Worm (Caenorhabditis elegans) whole organism, dauer: ENCODE results near the gene zmp-1.

Experiments
- unc-62 ChIP-seq: sonication (generic microtip); optimal IDR thresholded peaks from 2 replicates; lab custom pipeline; 2017; ENCODE audit warnings: missing biosample characterization, missing genetic modification reagents, missing genetic modification characterization

zmp-1 gene

DNA sequence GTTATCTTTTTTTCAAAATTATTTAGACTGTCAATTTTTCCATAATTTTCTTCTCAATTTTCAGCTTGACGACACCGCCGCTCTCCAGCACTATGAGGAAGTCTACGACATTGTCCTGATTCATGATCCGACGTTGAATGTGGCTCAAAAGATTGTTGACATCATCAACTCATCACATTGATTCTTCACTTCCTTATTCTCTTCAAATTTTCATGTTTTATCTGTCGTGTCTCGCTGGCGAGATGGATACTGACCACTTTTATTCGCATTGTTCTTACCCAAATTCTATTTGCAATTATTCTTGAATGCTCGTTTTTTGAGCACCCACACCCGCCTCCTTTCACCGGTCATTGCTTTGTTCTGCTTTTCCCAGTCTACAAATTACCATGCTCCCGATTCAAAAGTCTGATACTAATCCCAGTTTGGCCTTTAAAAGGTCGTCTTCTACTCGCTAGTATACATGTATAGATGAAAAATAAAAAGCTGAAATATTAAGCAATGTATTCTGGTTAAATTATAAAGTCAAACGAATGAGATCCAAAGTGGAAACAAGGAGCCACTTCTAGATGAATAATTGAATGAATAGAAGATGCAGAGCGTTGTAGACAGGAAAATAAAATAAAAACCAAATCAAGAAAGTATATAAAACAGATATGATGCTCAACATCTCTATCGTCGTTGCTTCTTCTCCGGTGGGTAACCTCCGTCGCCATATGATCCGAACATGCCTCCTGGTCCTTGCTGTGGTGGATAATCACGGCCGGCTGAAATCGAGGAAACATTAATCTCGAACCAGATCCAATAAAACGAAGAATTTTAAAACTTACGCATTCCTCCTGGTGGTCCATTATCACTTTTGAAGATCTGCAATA is 20.5 kb upstream of the zmp-1 start:
- TF ChIP-seq unc-62 (GFP tag; lab: Kevin White, UChicago): no peak

DNA sequence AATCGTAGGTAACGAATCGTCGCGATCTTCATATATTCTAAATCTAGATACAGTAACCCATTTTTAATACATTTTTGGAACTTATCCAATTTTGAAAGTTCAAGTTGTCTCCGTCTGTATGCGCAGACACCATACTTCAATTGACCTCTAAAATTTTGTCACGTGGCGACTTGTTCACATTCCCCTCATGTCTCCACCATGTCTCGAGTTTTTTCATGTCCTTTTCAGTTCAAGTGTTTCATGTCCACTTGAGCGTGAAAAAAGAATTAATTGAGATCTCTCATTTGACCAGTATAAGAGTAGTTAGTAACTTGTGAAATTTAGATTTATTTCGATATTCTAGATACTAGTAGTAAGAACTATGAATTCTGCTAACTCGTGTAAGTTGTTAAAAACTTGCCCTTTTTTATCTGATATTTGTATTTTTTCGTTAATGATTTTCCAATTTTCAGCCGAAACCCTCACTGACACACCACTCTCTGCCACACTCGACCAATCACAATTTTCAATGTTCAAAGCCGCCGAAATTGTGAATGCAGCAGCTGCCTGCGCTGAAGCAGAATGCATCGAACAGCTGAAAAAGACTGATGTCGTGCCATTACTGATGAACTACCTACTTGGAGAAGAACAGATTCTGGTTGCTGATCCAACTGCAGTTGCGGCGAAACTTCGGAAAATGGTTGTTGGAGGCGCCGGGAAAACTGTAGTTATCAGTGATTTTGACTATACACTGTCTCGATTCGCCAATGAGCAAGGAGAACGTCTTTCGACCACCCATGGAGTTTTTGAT is 19.0 kb upstream of the zmp-1 start:
- TF ChIP-seq unc-62 (GFP tag; lab: Kevin White, UChicago): no peak

ce11 chrIII:5950756-5951345 is 18.1 kb upstream of the zmp-1 start:
- TF ChIP-seq unc-62 (GFP tag; lab: Kevin White, UChicago): no peak

DNA sequence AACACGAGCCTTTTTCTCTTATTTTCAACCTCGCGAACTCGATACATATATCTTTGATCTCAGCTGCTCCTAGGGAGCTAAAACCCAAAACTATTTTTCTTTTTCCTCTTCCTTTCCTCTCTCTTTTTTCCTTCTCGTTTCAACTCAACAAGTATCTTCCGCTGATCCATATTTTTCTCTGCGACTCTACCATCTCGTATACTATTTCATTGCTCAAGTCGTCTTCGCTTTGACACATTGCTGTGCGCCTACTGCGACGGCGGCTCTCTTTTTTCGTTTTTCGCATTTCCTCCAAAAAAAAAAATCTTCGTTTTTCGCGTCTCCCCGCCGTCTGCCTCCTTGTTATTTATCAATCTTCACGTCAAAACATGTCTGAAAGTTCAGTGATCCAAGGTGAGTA is 17.1 kb upstream of the zmp-1 start:
- TF ChIP-seq unc-62 (GFP tag; lab: Kevin White, UChicago): no peak

DNA sequence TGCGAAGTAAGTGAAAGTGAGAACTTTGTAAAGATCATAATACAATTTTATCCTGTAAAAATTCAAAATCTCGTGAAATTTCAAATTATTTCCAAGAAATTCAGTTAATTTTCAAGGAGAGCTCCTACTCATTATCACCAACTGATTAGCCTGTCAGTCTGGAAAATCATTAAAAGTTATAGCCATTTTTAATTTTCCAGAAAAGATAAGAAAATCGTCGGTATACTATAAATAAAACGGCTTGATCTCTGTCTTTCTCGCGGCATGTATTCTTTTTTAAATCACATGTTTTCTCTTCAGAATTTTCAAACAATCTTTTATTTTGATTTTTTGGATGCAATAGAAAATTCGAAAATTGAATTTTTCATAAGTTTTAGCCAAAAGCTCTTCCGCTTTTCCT is 16.2 kb upstream of the zmp-1 start:
- no peak for TF ChIP-seq unc-62 (GFP tag; lab: Kevin White, UChicago)

DNA sequence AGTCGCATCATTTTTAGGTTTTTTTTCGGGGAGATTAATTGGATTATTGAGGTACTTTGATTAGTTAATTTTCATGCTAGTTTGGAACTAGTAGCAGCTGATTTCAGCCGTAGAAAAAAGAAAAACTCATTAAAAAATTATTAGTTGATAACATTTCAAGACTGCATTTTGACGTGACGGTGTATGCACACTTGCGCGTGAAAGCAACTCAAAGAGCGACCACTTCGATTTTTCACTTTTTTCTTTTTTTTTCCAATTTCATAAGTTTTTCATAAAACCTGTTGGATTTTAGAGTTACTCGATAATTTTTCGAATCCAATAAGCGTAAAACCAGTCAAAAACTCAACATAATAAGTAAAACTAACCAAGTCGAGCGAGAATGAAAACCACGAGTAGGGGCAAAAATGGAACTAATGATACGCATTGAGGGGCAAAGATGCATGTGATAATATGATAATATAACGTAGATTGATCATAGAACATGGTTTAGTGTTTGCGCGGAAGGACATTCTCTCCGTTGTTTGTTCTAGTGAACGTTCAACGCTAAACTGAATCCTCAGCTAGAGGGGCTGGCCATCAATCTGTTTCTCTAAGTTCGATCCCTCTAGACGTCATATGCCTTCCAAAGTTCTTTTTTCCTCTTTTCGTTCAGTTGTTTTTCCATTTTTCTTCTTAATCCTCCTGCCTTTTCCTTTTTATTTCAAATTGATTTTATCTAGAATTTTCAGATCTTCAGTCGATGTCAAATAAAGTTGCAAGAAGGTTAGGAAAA is 15.6 kb upstream of the zmp-1 start, which contains the start of the genes F25B5.6 and F25B5.3:
Gene F25B5.6, minus strand, starts transcription at position 572 of the 772 bp plus-strand sequence.
Gene F25B5.3, plus strand, starts transcription at position 722 of the 772 bp plus-strand sequence.
- no peak for TF ChIP-seq unc-62 (GFP tag; lab: Kevin White, UChicago)

- TF ChIP-seq unc-62 (GFP tag; lab: Kevin White, UChicago): no peak
These were observed 13.1 kb upstream of the zmp-1 start, which contains the start of gene F25B5.5 for ce11 chrIII:5945865-5946264. Gene F25B5.5, minus strand, starts transcription at chrIII:5946124.

ce11 chrIII:5943368-5944180 is 10.8 kb upstream of the zmp-1 start:
- no peak for TF ChIP-seq unc-62 (GFP tag; lab: Kevin White, UChicago)

DNA sequence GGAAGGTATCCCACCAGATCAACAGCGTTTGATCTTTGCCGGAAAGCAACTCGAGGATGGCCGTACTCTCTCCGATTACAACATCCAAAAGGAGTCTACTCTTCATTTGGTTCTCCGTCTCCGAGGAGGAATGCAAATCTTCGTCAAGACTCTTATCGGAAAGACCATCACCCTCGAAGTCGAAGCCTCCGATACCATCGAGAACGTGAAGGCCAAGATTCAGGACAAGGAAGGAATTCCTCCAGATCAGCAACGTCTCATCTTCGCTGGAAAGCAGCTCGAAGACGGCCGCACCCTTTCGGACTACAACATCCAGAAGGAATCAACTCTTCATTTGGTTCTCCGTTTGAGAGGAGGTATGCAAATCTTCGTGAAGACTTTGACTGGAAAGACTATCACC is 9.4 kb upstream of the zmp-1 start:
- no peak for TF ChIP-seq unc-62 (GFP tag; lab: Kevin White, UChicago)

ce11 chrIII:5940525-5940974 is 7.8 kb upstream of the zmp-1 start:
- TF ChIP-seq unc-62 (GFP tag; lab: Kevin White, UChicago): no peak

DNA sequence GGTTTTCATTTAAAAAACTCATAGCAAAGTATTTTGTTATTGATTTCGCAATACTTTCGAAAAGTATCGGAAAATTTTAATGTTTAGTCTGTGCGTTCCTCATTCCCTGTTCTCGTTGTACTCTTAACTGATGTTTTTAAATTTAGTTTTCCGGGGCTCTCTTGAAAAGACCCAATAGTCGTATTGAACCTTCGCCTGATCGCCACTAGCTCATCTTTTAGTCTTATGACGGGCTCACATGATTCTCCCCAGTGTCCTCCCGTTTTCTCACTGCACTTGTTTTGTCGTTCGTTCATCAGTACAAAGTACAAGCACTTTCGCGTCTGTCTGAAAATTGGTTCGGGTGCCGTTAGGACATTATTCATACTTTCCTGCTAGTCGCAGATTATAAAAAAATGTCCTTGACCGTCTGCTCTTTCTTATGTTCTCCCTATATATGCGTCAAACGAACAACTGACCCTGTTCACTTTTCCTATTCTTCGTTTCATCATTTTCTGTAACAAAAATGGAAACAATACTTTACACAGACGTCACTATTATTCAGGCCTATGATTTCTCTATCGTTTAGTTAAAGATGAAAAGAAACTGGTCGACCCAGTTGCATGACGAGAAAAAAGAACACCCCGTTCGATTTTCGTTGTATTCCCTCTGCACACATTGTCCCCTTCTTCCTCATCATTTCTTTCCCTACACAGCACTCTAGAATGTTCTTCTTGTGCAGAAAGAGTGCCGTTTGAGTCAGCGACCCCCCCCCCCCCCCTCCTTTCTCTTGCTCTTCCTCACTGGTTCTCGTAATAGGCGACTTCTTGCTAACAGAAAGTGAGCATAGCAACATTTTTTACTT is 6.9 kb upstream of the zmp-1 start, which contains the start of gene ubq-1:
Gene ubq-1, plus strand, starts transcription at position 802 of the 844 bp plus-strand sequence.
- no peak for TF ChIP-seq unc-62 (GFP tag; lab: Kevin White, UChicago)

DNA sequence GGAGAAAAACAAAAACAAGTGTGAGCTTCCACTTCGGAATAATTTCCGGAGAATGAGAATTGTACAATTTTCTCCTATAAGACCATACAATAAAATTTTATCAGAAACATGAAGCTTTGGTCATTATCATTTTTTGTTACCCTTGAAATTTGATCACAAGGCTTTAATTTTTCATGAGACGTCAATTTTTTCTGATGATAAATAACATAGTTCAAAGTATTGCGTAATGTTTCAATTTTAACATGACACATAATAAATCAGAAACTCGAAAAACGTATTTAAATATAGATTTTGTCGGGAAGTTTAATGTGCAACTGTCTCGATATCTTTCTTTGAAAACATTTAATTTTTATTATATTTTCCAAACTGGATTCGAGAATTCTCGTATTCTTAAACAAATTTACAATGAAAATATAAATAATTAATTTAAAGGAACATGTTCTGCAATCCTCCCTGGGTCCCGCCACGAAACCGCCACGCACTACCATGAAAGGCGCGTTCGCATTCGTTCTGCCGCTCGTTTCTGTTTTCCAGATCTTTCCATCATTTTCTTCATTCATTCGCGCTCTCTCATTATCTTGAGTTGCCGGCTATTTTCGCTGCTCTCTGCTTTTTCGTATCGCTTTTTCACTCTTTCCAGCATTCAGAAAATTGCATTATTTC is 6.2 kb upstream of the zmp-1 start:
- TF ChIP-seq unc-62 (GFP tag; lab: Kevin White, UChicago): no peak

DNA sequence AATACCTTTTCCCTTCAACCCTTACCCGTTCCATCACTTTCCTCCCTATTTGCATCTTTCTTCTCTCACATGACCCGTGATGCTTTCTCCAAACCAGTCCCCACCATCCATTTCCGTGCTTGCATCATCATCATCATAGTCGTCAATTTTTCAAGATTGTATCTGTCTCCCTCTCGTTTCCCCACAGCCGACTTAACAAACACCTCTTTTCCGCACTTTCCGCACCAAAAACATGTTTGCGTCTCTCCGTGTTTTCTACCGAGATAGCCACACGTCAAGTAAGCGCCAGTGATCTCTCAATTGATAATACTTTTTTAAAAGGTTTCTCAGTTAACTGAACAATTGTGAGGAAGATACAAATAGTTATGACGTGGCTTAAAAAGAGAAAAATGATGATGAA is 5.3 kb upstream of the zmp-1 start:
- no peak for TF ChIP-seq unc-62 (GFP tag; lab: Kevin White, UChicago)
